Fruit fly (Drosophila melanogaster): Measurements from ENCODE around the gene Cad87A.
A peak's percentile ranks its signal among the peaks of the same experiment; 100 is the strongest.

Cad87A gene

dm6 chr3R:11949387-11950029 lies 579 bp upstream of the Cad87A start, which contains the start of gene CG31211 (continued):
- TF ChIP-seq Deaf1 (tag; optimal IDR thresholded peaks at IDR 0.05) (peak; percentile 23), sens (GFP tag) (peak; percentile 69), CG11695 (GFP tag; IDR thresholded peaks at IDR 0.05) (no peak), CG7556 (GFP tag; optimal IDR thresholded peaks at IDR 0.05) (no peak), MESR4 (GFP tag; optimal IDR thresholded peaks at IDR 0.05) (peak; percentile 96), CG10321 (GFP tag; IDR thresholded peaks at IDR 0.05) (no peak), CTCF (GFP tag; optimal IDR thresholded peaks at IDR 0.05) (no peak), Sin3A (optimal IDR thresholded peaks at IDR 0.05) (no peak), tio (GFP tag; optimal IDR thresholded peaks at IDR 0.05) (peak; percentile 27), Dip2 (GFP tag; IDR thresholded peaks at IDR 0.05) (no peak), hth (optimal IDR thresholded peaks at IDR 0.05) (no peak), CG8388 (GFP tag; optimal IDR thresholded peaks at IDR 0.05) (no peak), CG13123 (GFP tag; optimal IDR thresholded peaks at IDR 0.05) (no peak), Ets97D (GFP tag; optimal IDR thresholded peaks at IDR 0.05) (peak; percentile 41), CG10209 (GFP tag; optimal IDR thresholded peaks at IDR 0.05) (no peak), CG4282 (GFP tag; optimal IDR thresholded peaks at IDR 0.05) (no peak), CG16779 (GFP tag; IDR thresholded peaks at IDR 0.05) (no peak), CG12659 (GFP tag; optimal IDR thresholded peaks at IDR 0.05) (peak; percentile 63), CG2116 (GFP tag; optimal IDR thresholded peaks at IDR 0.05) (peak; percentile 77), CG15011 (GFP tag; optimal IDR thresholded peaks at IDR 0.05) (no peak), fd64A (GFP tag; optimal IDR thresholded peaks at IDR 0.05) (no peak), Optix (GFP tag; IDR thresholded peaks at IDR 0.05) (no peak), CkIIα-i1 (GFP tag; IDR thresholded peaks at IDR 0.05) (no peak), vfl (GFP tag; optimal IDR thresholded peaks at IDR 0.05) (no peak), CG13894 (tag; optimal IDR thresholded peaks at IDR 0.05) (no peak), CG14860 (GFP tag; IDR thresholded peaks at IDR 0.05; ENCODE audit: partially characterized antibody) (no peak), pum (GFP tag; optimal IDR thresholded peaks at IDR 0.05) (no peak), CG9876 (GFP tag; optimal IDR thresholded peaks at IDR 0.05) (no peak), Dll (GFP tag; IDR thresholded peaks at IDR 0.05; ENCODE audit: partially characterized antibody) (no peak), Dbx (GFP tag; IDR thresholded peaks at IDR 0.05) (no peak), zfh1 (GFP tag; IDR thresholded peaks at IDR 0.05) (no peak), sqz (GFP tag; optimal IDR thresholded peaks at IDR 0.05) (no peak), CG7745 (tag; optimal IDR thresholded peaks at IDR 0.05) (no peak), bigmax (GFP tag; optimal IDR thresholded peaks at IDR 0.05) (no peak), CG8478 (optimal IDR thresholded peaks at IDR 0.05) (no peak), Hmr (GFP tag; optimal IDR thresholded peaks at IDR 0.05) (no peak), CG43689 (GFP tag; IDR thresholded peaks at IDR 0.05) (no peak), gem (tag; optimal IDR thresholded peaks at IDR 0.05) (peak; percentile 31), HmgD (GFP tag; optimal IDR thresholded peaks at IDR 0.05) (no peak), CG4424 (GFP tag; optimal IDR thresholded peaks at IDR 0.05) (peak; percentile 29), tgo (GFP tag; IDR thresholded peaks at IDR 0.05) (no peak), CG4820 (GFP tag; optimal IDR thresholded peaks at IDR 0.05) (no peak), luna (GFP tag; optimal IDR thresholded peaks at IDR 0.05) (no peak), CG10462 (GFP tag; optimal IDR thresholded peaks at IDR 0.05) (peak; percentile 71), Sry-β (GFP tag; optimal IDR thresholded peaks at IDR 0.05) (no peak), cas (GFP tag; IDR thresholded peaks at IDR 0.05) (no peak), CG7963 (GFP tag; IDR thresholded peaks at IDR 0.05; ENCODE audit: partially characterized antibody) (no peak), tin (GFP tag; optimal IDR thresholded peaks at IDR 0.05) (peak; percentile 14), ash1 (GFP tag; optimal IDR thresholded peaks at IDR 0.05) (no peak), en (GFP tag; optimal IDR thresholded peaks at IDR 0.05) (no peak), CG3163 (GFP tag; optimal IDR thresholded peaks at IDR 0.05) (no peak), Asciz (GFP tag; optimal IDR thresholded peaks at IDR 0.05) (peak; percentile 28), CG11093 (GFP tag; IDR thresholded peaks at IDR 0.05) (no peak)

All from whole organism, embryonic.